Worm (Caenorhabditis elegans) whole organism, young adult: Measurements from ENCODE around the gene pyc-1.
A peak's percentile ranks its signal among the peaks of the same experiment; 100 is the strongest.

ENCODE experiments used
- atf-7 ChIP-seq: sonication (generic microtip); optimal IDR thresholded peaks from 2 replicates; lab custom pipeline; 2017; ENCODE audit warnings: mild to moderate bottlenecking, missing genetic modification characterization, missing compliant biosample characterization
- somi-1 ChIP-seq: fragments of 200-800 bp; sonication (Bioruptor generic); optimal IDR thresholded peaks from 2 replicates; lab custom pipeline; 2018; ENCODE audit warnings: mild to moderate bottlenecking, missing genetic modification characterization, missing compliant biosample characterization
- xnd-1 ChIP-seq: sonication (generic microtip); optimal IDR thresholded peaks from 2 replicates; lab custom pipeline; 2016; ENCODE audit warnings: missing genotype, missing genetic modification reagents, missing genetic modification characterization, missing compliant biosample characterization

DNA sequence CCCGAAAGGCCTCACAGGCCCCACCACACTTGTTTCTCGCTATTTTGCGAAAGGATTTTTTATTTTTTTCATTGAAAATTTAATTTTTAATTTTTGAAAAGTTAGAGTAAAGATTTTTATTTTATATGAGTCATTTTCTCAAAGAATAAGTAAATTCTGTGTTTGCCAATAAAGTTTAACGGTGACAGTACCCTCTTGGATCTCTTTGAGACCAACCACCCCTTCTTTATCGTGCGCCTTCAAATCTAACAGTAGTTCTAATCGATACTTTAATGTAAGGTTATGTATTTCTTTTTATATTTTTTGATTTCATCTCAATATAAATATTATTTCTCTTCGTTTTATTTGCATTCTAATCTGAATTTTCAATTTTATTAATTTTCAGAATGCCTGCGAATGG lies 23.2 kb upstream of the pyc-1 start, which contains the start of gene hmp-1:
- TF ChIP-seq somi-1 (GFP tag; lab: Kevin White, UChicago) (no peak), atf-7 (tag; lab: Kevin White, UChicago) (no peak), xnd-1 (peak; percentile 13)
